Fruit fly (Drosophila melanogaster): ENCODE measurements around the gene mrn.

DNA sequence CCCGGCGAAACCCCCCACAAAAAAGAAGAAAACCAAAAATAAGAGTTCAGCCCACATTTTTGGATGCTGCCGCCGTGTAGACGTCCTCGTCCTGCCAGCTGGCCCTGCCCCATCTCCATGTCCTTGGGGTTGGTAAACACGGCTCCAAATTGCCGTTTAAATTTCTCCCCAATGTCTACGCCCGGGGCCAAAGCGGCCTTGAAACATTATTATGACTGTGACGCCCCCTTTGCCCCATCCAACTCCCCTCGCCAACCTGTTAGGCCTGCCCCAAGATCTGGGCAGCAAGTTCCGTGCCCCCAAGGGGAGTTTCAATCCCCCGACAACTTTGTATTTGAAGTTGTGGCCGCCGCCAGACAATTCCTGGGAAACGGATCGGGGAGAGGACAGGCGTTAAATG is 36.6 kb upstream of the mrn start:
- TF ChIP-seq psq (optimal IDR thresholded peaks at IDR 0.05) (no peak), usp (GFP tag; optimal IDR thresholded peaks at IDR 0.05) (no peak), CG8478 (optimal IDR thresholded peaks at IDR 0.05) (no peak), pan (optimal IDR thresholded peaks at IDR 0.05) (no peak)

Measured in whole organism.